Worm (Caenorhabditis elegans) whole organism, L4/young adult: Measurements from ENCODE around the gene clec-60.
A peak's percentile ranks its signal among the peaks of the same experiment; 100 is the strongest.
"Not testable (repeated sequence)": the region's sequence is repeated elsewhere in the genome, so short reads cannot be mapped to it uniquely, and the experiment has no call there.

Experiments
- W03F9.2 ChIP-seq: fragments of 150-350 bp; optimal IDR thresholded peaks from 2 replicates; lab custom pipeline; 2014; ENCODE audit warnings: missing biosample characterization, missing genetic modification characterization
- dao-5 ChIP-seq: sonication (generic microtip); optimal IDR thresholded peaks from 2 replicates; lab custom pipeline; 2016; ENCODE audit warnings: missing genotype, missing genetic modification characterization, moderate library complexity, missing compliant biosample characterization
- him-1 ChIP-seq: sonication (generic microtip); optimal IDR thresholded peaks from 2 replicates; lab custom pipeline; 2016; ENCODE audit warnings: missing genotype, missing genetic modification reagents, missing genetic modification characterization, missing compliant biosample characterization

clec-60 gene

ce11 chrII:10510242-10510641, 28.6 kb upstream of the clec-60 start, which contains the start of gene F59B10.3:
F59B10.3 (plus strand) TSS chrII:10510542.
- TF ChIP-seq him-1 (tag; lab: Kevin White, UChicago) (no peak), W03F9.2 (tag; lab: Kevin White, UChicago) (no peak), dao-5 (tag; lab: Kevin White, UChicago) (no peak)

DNA sequence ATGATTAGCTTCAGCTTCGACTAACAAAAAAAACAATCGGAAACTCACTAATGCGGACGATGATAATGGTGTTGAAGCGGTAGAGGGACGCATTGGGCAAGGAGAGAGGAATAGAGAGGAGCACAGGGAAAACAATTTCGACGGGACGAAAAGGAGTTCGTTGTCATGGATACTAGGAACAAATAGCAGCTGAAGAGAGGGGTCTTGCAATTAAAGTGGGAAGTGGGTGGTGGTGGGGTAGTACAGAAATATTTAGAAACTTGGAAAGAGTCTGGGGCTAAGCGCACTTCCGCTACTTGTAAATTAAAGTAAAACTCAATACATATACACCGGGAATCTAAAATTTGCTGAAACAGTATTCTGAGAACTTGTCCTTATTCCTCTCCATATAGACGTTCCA, 28.1 kb upstream of the clec-60 start, which contains the start of gene F59B10.2:
TSS of gene F59B10.2 (minus strand) at position 101 of the 400 bp plus-strand sequence.
- TF ChIP-seq him-1 (tag; lab: Kevin White, UChicago) (no peak), dao-5 (tag; lab: Kevin White, UChicago) (no peak), W03F9.2 (tag; lab: Kevin White, UChicago) (no peak)

DNA sequence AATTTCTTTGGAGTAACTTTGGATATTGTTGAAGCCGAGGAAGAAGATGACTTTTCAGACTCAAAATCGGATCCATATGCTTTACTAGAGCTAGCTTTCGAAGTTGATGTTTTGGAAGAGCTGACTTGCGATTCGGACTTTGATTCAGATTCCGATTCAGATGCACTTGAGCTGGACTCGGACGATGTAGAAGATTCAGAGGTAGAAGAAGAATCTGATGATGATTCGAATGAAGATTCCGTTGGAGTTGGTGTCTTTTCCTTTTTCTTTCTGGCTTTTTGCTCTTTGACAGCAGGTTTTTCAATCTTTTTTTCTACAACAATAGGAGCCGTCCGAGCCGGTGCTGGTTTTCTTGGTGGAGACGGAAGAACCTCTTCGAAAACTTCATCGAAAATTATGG, 26.2 kb upstream of the clec-60 start:
- TF ChIP-seq W03F9.2 (tag; lab: Kevin White, UChicago) (no peak), dao-5 (tag; lab: Kevin White, UChicago) (no peak), him-1 (tag; lab: Kevin White, UChicago) (no peak)

- TF ChIP-seq him-1 (tag; lab: Kevin White, UChicago) (no peak), dao-5 (tag; lab: Kevin White, UChicago) (no peak), W03F9.2 (tag; lab: Kevin White, UChicago) (no peak)
Measured at ce11 chrII:10505949-10506348, 24.3 kb upstream of the clec-60 start.

- TF ChIP-seq him-1 (tag; lab: Kevin White, UChicago): no peak
- TF ChIP-seq W03F9.2 (tag; lab: Kevin White, UChicago): no peak
- TF ChIP-seq dao-5 (tag; lab: Kevin White, UChicago): no peak
Measured at ce11 chrII:10504729-10505128, 23.1 kb upstream of the clec-60 start.

DNA sequence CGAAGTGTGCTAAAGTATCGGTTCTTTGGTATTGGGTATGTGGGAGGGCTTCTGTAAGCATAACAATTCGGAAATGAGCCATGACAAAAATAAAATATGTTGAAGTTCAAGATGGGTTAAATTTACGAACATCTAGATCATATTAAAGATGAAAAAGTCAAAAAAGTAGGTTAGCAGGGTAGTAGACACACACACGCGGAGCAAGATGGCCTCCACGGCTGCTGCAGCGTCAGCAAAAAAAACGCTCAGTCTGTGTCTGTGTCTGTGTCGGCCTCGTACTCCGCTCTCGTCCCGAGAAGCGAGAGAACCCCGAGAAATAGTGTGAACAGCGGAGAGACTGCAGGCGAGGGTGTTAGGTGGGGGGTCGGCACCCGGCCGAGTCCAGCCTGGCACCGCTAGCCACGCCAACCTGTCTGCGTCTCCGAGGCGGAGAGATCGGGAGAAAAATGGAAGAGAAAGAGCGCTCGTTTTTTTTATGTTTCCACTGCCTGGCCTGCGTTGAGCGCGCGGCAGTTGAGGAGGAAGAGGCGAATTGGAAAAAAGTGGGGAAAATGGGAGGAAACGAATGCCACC, 20.9 kb upstream of the clec-60 start, which contains the start of gene myrf-1:
TSS of gene myrf-1 (minus strand) at position 51 of the 573 bp plus-strand sequence.
- TF ChIP-seq dao-5 (tag; lab: Kevin White, UChicago) (peak; percentile 56), W03F9.2 (tag; lab: Kevin White, UChicago) (peak; percentile 52), him-1 (tag; lab: Kevin White, UChicago) (peak; percentile 63)

DNA sequence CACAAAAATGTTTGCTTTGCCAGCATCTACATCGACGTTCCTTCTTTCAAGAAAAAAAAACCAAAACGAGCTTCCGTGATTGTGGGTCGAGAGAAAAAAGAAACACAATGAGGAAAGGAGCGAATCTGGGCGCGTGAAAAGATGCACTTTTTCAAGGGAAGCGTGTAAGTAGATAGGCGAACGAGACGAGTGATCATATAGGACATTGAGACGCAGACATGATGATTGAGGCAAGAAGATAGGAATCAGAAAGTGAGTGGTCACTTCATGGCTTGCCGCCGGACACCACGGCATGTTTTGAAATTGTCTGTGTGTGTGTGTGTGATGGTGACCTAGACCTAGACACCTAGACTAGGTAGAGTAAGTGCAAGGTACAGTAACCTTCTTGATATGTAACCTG, 19.9 kb upstream of the clec-60 start:
- TF ChIP-seq dao-5 (tag; lab: Kevin White, UChicago): no peak

DNA sequence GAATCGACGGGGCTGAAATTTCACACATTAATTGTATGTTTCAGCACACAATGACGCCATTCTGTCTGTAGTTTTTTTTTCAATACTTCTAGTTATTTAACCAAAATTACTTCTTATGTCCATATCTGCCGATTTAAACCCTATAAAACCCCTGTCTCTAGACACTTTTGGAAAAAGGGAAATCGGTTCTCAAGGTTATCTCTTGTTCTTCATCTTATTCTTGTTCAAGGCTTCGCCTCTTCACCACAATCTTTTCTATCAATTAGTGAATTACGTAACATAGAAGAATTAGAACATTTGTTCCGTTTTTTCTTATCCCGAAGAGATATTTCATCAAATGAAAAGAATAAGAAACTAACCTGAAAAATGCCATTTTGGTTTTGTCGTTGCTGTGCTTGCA, 19.0 kb upstream of the clec-60 start:
- TF ChIP-seq dao-5 (tag; lab: Kevin White, UChicago): no peak
- TF ChIP-seq W03F9.2 (tag; lab: Kevin White, UChicago): no peak
- no peak for TF ChIP-seq him-1 (tag; lab: Kevin White, UChicago)

- TF ChIP-seq him-1 (tag; lab: Kevin White, UChicago) (no peak), W03F9.2 (tag; lab: Kevin White, UChicago) (no peak), dao-5 (tag; lab: Kevin White, UChicago) (no peak)
Measured at ce11 chrII:10495912-10496311, 14.2 kb upstream of the clec-60 start, which contains the start of gene ZK666.12. ZK666.12 (plus strand) TSS chrII:10496212.

- no peak for TF ChIP-seq dao-5 (tag; lab: Kevin White, UChicago)
- no peak for TF ChIP-seq him-1 (tag; lab: Kevin White, UChicago)
- TF ChIP-seq W03F9.2 (tag; lab: Kevin White, UChicago): no peak
Measured at ce11 chrII:10494467-10494866, 12.8 kb upstream of the clec-60 start, which contains the start of gene ZK666.14. ZK666.14 (plus strand) TSS chrII:10494767.

DNA sequence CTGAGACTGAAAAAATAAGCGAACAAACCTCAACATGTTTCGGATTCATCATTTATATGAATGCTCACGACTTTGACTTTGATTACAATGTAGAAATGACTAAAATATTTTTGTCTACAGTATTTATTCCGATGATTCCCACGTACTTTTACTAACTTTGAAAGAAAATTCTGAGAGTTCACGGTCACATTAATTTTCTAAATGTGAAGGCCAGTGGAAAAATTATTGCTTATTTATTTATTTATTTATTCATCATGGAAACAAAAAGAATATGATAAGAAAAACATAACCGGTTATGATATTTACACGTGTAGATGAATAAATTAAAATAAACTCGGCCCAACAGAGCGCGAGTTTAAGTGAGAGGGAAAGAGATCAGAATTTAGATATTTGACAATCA, 11.4 kb upstream of the clec-60 start, which contains the start of gene ZK666.8:
TSS of gene ZK666.8 (minus strand) at position 101 of the 400 bp plus-strand sequence.
- TF ChIP-seq him-1, dao-5, W03F9.2 (tag; lab: Kevin White, UChicago): not testable (repeated sequence)

ce11 chrII:10490329-10490728, 8.7 kb upstream of the clec-60 start, which contains the start of gene clec-61:
clec-61 (minus strand) TSS chrII:10490537.
- TF ChIP-seq W03F9.2 (tag; lab: Kevin White, UChicago) (no peak), him-1 (tag; lab: Kevin White, UChicago) (no peak), dao-5 (tag; lab: Kevin White, UChicago) (no peak)

DNA sequence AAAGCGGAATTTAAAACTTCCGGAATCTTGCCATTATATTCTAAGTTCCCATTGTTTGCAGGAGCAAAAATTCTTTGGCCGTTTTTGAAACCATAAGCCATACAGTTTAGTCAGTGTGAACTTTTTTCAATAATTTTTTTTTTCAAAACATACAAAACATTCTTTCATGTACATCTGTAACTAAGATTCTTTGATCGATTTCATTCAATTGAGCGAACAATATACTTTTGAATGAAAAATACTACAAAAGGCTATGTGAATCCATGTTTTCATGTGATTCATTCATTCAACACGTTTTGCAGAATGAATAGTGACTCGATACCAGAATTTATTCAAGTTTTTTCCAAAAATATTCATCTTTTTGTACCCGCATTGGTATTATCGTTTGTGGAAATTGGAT, 5.1 kb upstream of the clec-60 start, which contains the start of gene ZK666.15:
TSS of gene ZK666.15 (plus strand) at position 301 of the 400 bp plus-strand sequence.
- TF ChIP-seq dao-5 (tag; lab: Kevin White, UChicago) (no peak), him-1 (tag; lab: Kevin White, UChicago) (no peak), W03F9.2 (tag; lab: Kevin White, UChicago) (no peak)

- TF ChIP-seq W03F9.2 (tag; lab: Kevin White, UChicago): no peak
- no peak for TF ChIP-seq dao-5 (tag; lab: Kevin White, UChicago)
- no peak for TF ChIP-seq him-1 (tag; lab: Kevin White, UChicago)
Measured at ce11 chrII:10485640-10486039, 4.0 kb upstream of the clec-60 start.
